Worm (Caenorhabditis elegans): ENCODE measurements around the gene K02C4.3.
A peak's percentile ranks its signal among the peaks of the same experiment; 100 is the strongest.

DNA sequence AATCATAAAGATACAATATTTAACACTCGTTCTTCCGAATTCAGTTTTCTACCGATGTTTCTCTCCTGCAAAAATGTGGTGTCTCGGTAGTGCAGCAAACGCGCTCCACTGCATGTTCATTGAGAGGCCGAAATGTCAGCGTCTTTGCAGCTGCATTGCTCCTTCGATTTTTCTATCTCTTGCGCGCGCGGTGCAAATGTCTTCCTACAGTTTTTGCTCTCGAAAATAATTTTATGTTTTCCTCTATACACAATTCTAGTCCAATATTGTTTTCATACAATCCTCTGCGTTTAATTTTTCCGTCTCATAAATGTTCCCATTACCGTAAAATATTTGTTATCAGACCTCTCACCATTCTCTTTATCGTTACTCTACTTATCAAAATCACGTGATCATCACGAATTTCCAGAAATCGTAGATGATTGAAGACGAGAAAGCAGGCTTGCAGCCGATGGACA lies 24.3 kb downstream of the K02C4.3 start, which contains the start of gene ufd-2:
- TF ChIP-seq alr-1 (tag; optimal IDR thresholded peaks at IDR 0.05; ENCODE audit: borderline replicate concordance) (no peak), ztf-11 (tag; optimal IDR thresholded peaks at IDR 0.05) (peak in 1 of 2 experiments; percentile 25), nhr-237 (tag; optimal IDR thresholded peaks at IDR 0.05) (peak; percentile 4), elt-3 (tag; optimal IDR thresholded peaks at IDR 0.05) (no peak), skn-1 (tag; optimal IDR thresholded peaks at IDR 0.05) (peak; percentile 89), pag-3 (tag; optimal IDR thresholded peaks at IDR 0.05; ENCODE audit: borderline replicate concordance, insufficient read depth) (no peak), tbx-2 (tag; optimal IDR thresholded peaks at IDR 0.05) (no peak), sox-4 (tag; optimal IDR thresholded peaks at IDR 0.05) (no peak), aly-2 (tag; optimal IDR thresholded peaks at IDR 0.05) (no peak), fkh-8 (tag; optimal IDR thresholded peaks at IDR 0.05) (peak; percentile 70), egl-27 (tag; optimal IDR thresholded peaks at IDR 0.05) (no peak), ztf-4 (tag; optimal IDR thresholded peaks at IDR 0.05) (no peak)
